Worm (Caenorhabditis elegans): ENCODE data around the gene F46E10.2.

F46E10.2 gene

ce11 chrV:6517305-6518224 lies 2.7 kb upstream of the F46E10.2 start:
- TF ChIP-seq ceh-9 (tag; optimal IDR thresholded peaks at IDR 0.05) (no peak), jun-1 (tag; optimal IDR thresholded peaks at IDR 0.05) (peak; percentile 22), zag-1 (tag; optimal IDR thresholded peaks at IDR 0.05) (no peak), ztf-4 (tag; optimal IDR thresholded peaks at IDR 0.05) (no peak), ceh-82 (tag; optimal IDR thresholded peaks at IDR 0.05) (no peak), nhr-11 (tag; optimal IDR thresholded peaks at IDR 0.05) (no peak), nhr-43 (tag; optimal IDR thresholded peaks at IDR 0.05; ENCODE audit: poor library complexity, severe bottlenecking) (peak; percentile 70), hmg-11 (tag; optimal IDR thresholded peaks at IDR 0.05) (no peak), elt-2 (tag; optimal IDR thresholded peaks at IDR 0.05) (peak; percentile 35), nhr-76 (tag; optimal IDR thresholded peaks at IDR 0.05) (no peak), nhr-28 (tag; optimal IDR thresholded peaks at IDR 0.05) (no peak), nhr-237 (tag; optimal IDR thresholded peaks at IDR 0.05) (no peak), ceh-28 (tag; optimal IDR thresholded peaks at IDR 0.05) (no peak), nhr-23 (tag; optimal IDR thresholded peaks at IDR 0.05) (peak; percentile 37), nhr-12 (tag; optimal IDR thresholded peaks at IDR 0.05) (no peak), nhr-25 (tag; optimal IDR thresholded peaks at IDR 0.05) (peak; percentile 86), daf-12 (tag; optimal IDR thresholded peaks at IDR 0.05) (no peak), fos-1 (tag; optimal IDR thresholded peaks at IDR 0.05) (no peak), ceh-16 (tag; optimal IDR thresholded peaks at IDR 0.05) (no peak), fkh-2 (tag; optimal IDR thresholded peaks at IDR 0.05) (no peak), lin-39 (tag; optimal IDR thresholded peaks at IDR 0.05) (peak; percentile 11), lin-15B (tag; optimal IDR thresholded peaks at IDR 0.05) (no peak), pqm-1 (tag; optimal IDR thresholded peaks at IDR 0.05) (peak; percentile 18), pha-4 (tag; optimal IDR thresholded peaks at IDR 0.05) (peak; percentile 72), mdl-1 (tag; optimal IDR thresholded peaks at IDR 0.05) (peak; percentile 73), snpc-4 (tag; optimal IDR thresholded peaks at IDR 0.05) (no peak), ama-1 (optimal IDR thresholded peaks at IDR 0.05) (peak; percentile 74), nhr-67 (tag; optimal IDR thresholded peaks at IDR 0.05) (no peak), elt-1 (tag; optimal IDR thresholded peaks at IDR 0.05) (peak; percentile 52), ztf-11 (tag; optimal IDR thresholded peaks at IDR 0.05) (no peak), sea-2 (GFP tag; optimal IDR thresholded peaks at IDR 0.05) (no peak)

- TF ChIP-seq R02D3.7 (tag; optimal IDR thresholded peaks at IDR 0.05) (no peak), nhr-23 (tag; optimal IDR thresholded peaks at IDR 0.05) (no peak), hmg-11 (tag; optimal IDR thresholded peaks at IDR 0.05) (no peak), egl-27 (tag; optimal IDR thresholded peaks at IDR 0.05) (no peak)
Measured at ce11 chrV:6518225-6518396, 2.1 kb upstream of the F46E10.2 start, which contains the start of gene F46E10.3. F46E10.3 (plus strand) TSS chrV:6518297.

DNA sequence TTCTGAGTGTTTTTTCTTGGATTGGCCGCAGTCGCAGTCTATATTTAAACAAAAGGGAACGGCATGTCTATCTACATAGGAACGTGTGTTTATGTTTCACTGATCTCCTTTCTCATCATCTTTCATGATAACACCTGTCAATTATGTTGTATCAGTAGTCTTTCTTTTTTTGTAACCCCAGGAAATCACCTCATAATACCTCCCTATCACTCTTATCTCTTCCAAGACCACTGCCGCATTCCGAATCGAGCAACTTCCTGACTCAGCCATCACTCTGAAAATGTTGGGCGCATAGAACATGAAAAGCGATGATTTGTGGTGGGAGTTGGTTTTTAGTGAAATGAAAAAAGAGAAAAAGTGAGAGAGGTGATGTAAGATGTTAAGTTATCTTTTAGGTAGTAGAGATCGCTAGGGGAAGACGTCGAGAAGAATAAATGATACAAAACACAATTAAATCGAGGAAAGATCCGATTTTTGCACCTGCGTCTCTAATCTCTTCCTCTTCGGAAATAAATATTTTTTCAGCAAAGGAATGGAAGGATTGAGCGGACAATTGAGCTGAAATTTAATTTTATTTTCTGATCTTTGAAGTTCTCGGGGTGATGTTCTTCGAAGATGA lies 2.8 kb downstream of the F46E10.2 start:
- no peak for TF ChIP-seq jun-1 (tag; optimal IDR thresholded peaks at IDR 0.05)
- peak; percentile 89 for TF ChIP-seq elt-2 (tag; optimal IDR thresholded peaks at IDR 0.05)
- no peak for TF ChIP-seq unc-39 (tag; optimal IDR thresholded peaks at IDR 0.05)
- TF ChIP-seq lin-15B (tag; optimal IDR thresholded peaks at IDR 0.05) = no peak
- peak; percentile 42 for TF ChIP-seq pqm-1 (tag; optimal IDR thresholded peaks at IDR 0.05)

ce11 chrV:6524757-6525156 lies 4.5 kb downstream of the F46E10.2 start, which contains the start of gene acs-1:
acs-1 (plus strand) TSS chrV:6524989.
- TF ChIP-seq elt-2 (tag; optimal IDR thresholded peaks at IDR 0.05) (peak; percentile 95), nhr-25 (tag; optimal IDR thresholded peaks at IDR 0.05) (no peak), pqm-1 (tag; optimal IDR thresholded peaks at IDR 0.05) (peak; percentile 66)

ce11 chrV:6533030-6533429 lies 12.8 kb downstream of the F46E10.2 start, which contains the start of gene hpo-26:
hpo-26 (minus strand) TSS chrV:6533060.
- peak; percentile 3 for TF ChIP-seq ceh-28 (tag; optimal IDR thresholded peaks at IDR 0.05)
- peak; percentile 90 for TF ChIP-seq pha-4 (tag; optimal IDR thresholded peaks at IDR 0.05)
- no peak for TF ChIP-seq daf-12 (tag; optimal IDR thresholded peaks at IDR 0.05)

All from whole organism, L3 larva.